Worm (Caenorhabditis elegans) whole organism, L3 larva: ENCODE measurements around the gene B0222.11.

ENCODE experiments used
- fos-1 ChIP-seq: fragments of 150-350 bp; optimal IDR thresholded peaks from 2 replicates; lab custom pipeline; 2014; ENCODE audit warnings: missing biosample characterization, missing genetic modification characterization
- nfya-1 ChIP-seq: sonication (generic microtip); optimal IDR thresholded peaks from 2 replicates; lab custom pipeline; 2017; ENCODE audit warnings: missing genetic modification characterization, mild to moderate bottlenecking, missing compliant biosample characterization, antibody characterized with exemption, moderate library complexity; ENCODE audit not compliant: insufficient read depth
- sea-2 ChIP-seq: fragments of 150-350 bp; sonication (generic microtip); optimal IDR thresholded peaks from 4 replicates; lab custom pipeline; 2014; ENCODE audit warnings: missing biosample characterization, missing genetic modification reagents, missing genetic modification characterization
- ztf-11 ChIP-seq: fragments of 150-350 bp; optimal IDR thresholded peaks from 2 replicates; lab custom pipeline; 2014; ENCODE audit warnings: missing biosample characterization, missing genetic modification characterization
- ztf-4 ChIP-seq: fragments of 150-350 bp; optimal IDR thresholded peaks from 2 replicates; lab custom pipeline; 2014; ENCODE audit warnings: missing biosample characterization, missing genetic modification characterization

DNA sequence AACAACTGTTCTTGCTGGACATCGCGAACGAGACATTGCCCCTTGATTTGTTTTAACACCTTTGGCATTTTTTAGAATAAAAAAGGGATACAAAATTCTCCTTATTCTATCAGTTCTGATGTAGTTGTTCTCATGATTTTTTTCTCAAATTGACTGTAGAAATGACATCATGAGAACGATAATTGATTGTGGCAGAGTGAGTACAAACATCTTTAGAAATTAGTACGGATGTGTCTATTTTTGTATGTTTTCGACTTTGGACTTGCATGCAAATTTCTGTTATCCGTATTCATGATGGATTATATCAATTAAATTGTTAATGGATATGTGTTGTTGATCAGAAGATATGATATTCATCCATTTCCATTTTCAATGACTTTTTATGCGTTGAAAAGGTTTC is 19.8 kb downstream of the B0222.11 start:
- TF ChIP-seq ztf-11 (tag; lab: Kevin White, UChicago) (no peak), nfya-1 (no peak), ztf-4 (tag; lab: Kevin White, UChicago) (no peak), sea-2 (no peak), fos-1 (tag; lab: Kevin White, UChicago) (no peak)
